Fruit fly (Drosophila melanogaster) whole organism, pupa: ENCODE data around the gene CG42869.

Experiments
- CG10348 ChIP-seq: fragments of 200-800 bp; sonication (Bioruptor generic); IDR thresholded peaks from 2 replicates; pipeline ENCODE4 v1.3.6; 2022; ENCODE audit warnings: missing biosample characterization, missing genetic modification characterization
- CG12605 ChIP-seq: fragments of 200-800 bp; sonication (Bioruptor generic); IDR thresholded peaks from 2 replicates; pipeline ENCODE4 v1.3.6; 2022; ENCODE audit warnings: missing biosample characterization, missing genetic modification characterization
- CG13204 ChIP-seq: fragments of 200-800 bp; sonication (Bioruptor generic); optimal IDR thresholded peaks from 2 replicates; lab custom pipeline; 2018; ENCODE audit warnings: missing biosample characterization, mild to moderate bottlenecking, missing genetic modification characterization, moderate library complexity
- CG14655 ChIP-seq: fragments of 200-800 bp; sonication (Bioruptor generic); optimal IDR thresholded peaks from 3 replicates; lab custom pipeline; 2017; ENCODE audit warnings: mild to moderate bottlenecking, missing biosample characterization, missing genetic modification reagents, missing genetic modification characterization
- CG15710 ChIP-seq: fragments of 200-800 bp; sonication (Bioruptor generic); optimal IDR thresholded peaks from 2 replicates; lab custom pipeline; 2018; ENCODE audit warnings: missing biosample characterization, mild to moderate bottlenecking, missing genetic modification characterization, moderate library complexity
- CG17806 ChIP-seq: fragments of 200-800 bp; sonication (Bioruptor generic); optimal IDR thresholded peaks from 2 replicates; lab custom pipeline; 2018; ENCODE audit warnings: missing biosample characterization, mild to moderate bottlenecking, missing genetic modification characterization, moderate library complexity
- CG32121 ChIP-seq: fragments of 200-800 bp; sonication (Bioruptor generic); IDR thresholded peaks from 2 replicates; pipeline ENCODE4 v1.3.6; 2022; ENCODE audit warnings: missing biosample characterization, missing genetic modification characterization
- CG34367 ChIP-seq: fragments of 200-800 bp; sonication (Bioruptor generic); optimal IDR thresholded peaks from 2 replicates; lab custom pipeline; 2018; ENCODE audit warnings: missing biosample characterization, mild to moderate bottlenecking, missing genetic modification characterization
- CG4496 ChIP-seq: fragments of 200-800 bp; sonication (Bioruptor generic); IDR thresholded peaks from 3 replicates; pipeline ENCODE4 v1.3.6; 2022; ENCODE audit warnings: missing biosample characterization, missing genetic modification characterization
- CG8159 ChIP-seq: fragments of 200-800 bp; sonication (Bioruptor generic); optimal IDR thresholded peaks from 3 replicates; lab custom pipeline; 2018; ENCODE audit warnings: missing biosample characterization, mild to moderate bottlenecking, missing genetic modification characterization, moderate library complexity
- CG8301 ChIP-seq: fragments of 200-800 bp; sonication (Bioruptor generic); optimal IDR thresholded peaks from 2 replicates; lab custom pipeline; 2018; ENCODE audit warnings: missing biosample characterization, mild to moderate bottlenecking, missing genetic modification characterization
- CG9948 ChIP-seq: fragments of 200-800 bp; sonication (Bioruptor generic); optimal IDR thresholded peaks from 2 replicates; lab custom pipeline; 2018; ENCODE audit warnings: missing biosample characterization, mild to moderate bottlenecking, missing genetic modification characterization, moderate library complexity
- D1 ChIP-seq: fragments of 200-800 bp; sonication (Bioruptor generic); optimal IDR thresholded peaks from 2 replicates; lab custom pipeline; 2018; ENCODE audit warnings: missing biosample characterization, mild to moderate bottlenecking, missing genetic modification characterization, moderate library complexity
- EcR ChIP-seq: fragments of 200-800 bp; sonication (Bioruptor generic); optimal IDR thresholded peaks from 3 replicates; lab custom pipeline; 2019; ENCODE audit warnings: missing biosample characterization, missing genetic modification characterization, mild to moderate bottlenecking, moderate library complexity, missing genetic modification reagents
- Ets98B ChIP-seq: fragments of 200-800 bp; sonication (Bioruptor generic); IDR thresholded peaks from 2 replicates; pipeline ENCODE4 v1.3.6; 2022; ENCODE audit warnings: missing biosample characterization, missing genetic modification characterization
- Pif1A ChIP-seq: fragments of 200-800 bp; sonication (Bioruptor generic); optimal IDR thresholded peaks from 3 replicates; lab custom pipeline; 2016; ENCODE audit warnings: missing biosample characterization, missing genetic modification characterization
- Pif1B ChIP-seq: fragments of 200-800 bp; sonication (Bioruptor generic); optimal IDR thresholded peaks from 3 replicates; lab custom pipeline; 2016; ENCODE audit warnings: missing biosample characterization, missing genetic modification characterization
- Snoo ChIP-seq: fragments of 200-800 bp; sonication (Bioruptor generic); optimal IDR thresholded peaks from 3 replicates; lab custom pipeline; 2017; ENCODE audit warnings: missing biosample characterization, mild to moderate bottlenecking, missing genetic modification characterization, inconsistent platforms
- fd96Ca ChIP-seq: fragments of 200-800 bp; sonication (Bioruptor generic); IDR thresholded peaks from 3 replicates; pipeline ENCODE4 v1.3.6; 2022; ENCODE audit warnings: missing biosample characterization, missing genetic modification characterization
- gl ChIP-seq: fragments of 200-800 bp; sonication (Bioruptor generic); optimal IDR thresholded peaks from 2 replicates; lab custom pipeline; 2018; ENCODE audit warnings: missing biosample characterization, mild to moderate bottlenecking, missing genetic modification characterization
- rn ChIP-seq: fragments of 200-800 bp; sonication (Bioruptor generic); IDR thresholded peaks from 2 replicates; pipeline ENCODE4 v1.3.6; 2022; ENCODE audit warnings: missing biosample characterization, missing genetic modification characterization

CG42869 gene

dm6 chr3R:21736749-21737148 is at the start of gene CG42869:
TSS of gene CG42869 (minus strand) at chr3R:21736849.
- TF ChIP-seq CG32121 (GFP tag; lab: Robert Waterston, UW) (no peak), EcR (no peak), CG13204 (no peak), rn (GFP tag; lab: Robert Waterston, UW) (no peak), CG4496 (GFP tag; lab: Robert Waterston, UW) (no peak), Ets98B (GFP tag; lab: Robert Waterston, UW) (no peak), gl (tag; lab: Kevin White, UChicago) (no peak), Pif1A (GFP tag; lab: Kevin White, UChicago) (no peak), D1 (tag; lab: Kevin White, UChicago) (no peak), CG10348 (GFP tag; lab: Robert Waterston, UW) (no peak), CG8301 (tag; lab: Kevin White, UChicago) (no peak), CG34367 (tag; lab: Kevin White, UChicago) (no peak), Snoo (tag; lab: Kevin White, UChicago) (no peak), Pif1B (no peak), CG8159 (tag; lab: Kevin White, UChicago) (no peak), CG15710 (tag; lab: Kevin White, UChicago) (no peak)

- TF ChIP-seq rn (GFP tag; lab: Robert Waterston, UW) (no peak), EcR (peak; percentile 93), Snoo (tag; lab: Kevin White, UChicago) (no peak), CG14655 (GFP tag; lab: Kevin White, UChicago) (no peak), D1 (tag; lab: Kevin White, UChicago) (no peak), CG4496 (GFP tag; lab: Robert Waterston, UW) (0 out of 3 replicates have a peak, but pooled peaks have one; percentile 16), CG32121 (GFP tag; lab: Robert Waterston, UW) (no peak), Ets98B (GFP tag; lab: Robert Waterston, UW) (no peak; the same call in 1 of the 2 replicates), CG10348 (GFP tag; lab: Robert Waterston, UW) (no peak), CG8301 (tag; lab: Kevin White, UChicago) (no peak), CG13204 (peak; percentile 20), CG34367 (tag; lab: Kevin White, UChicago) (no peak)
- TF ChIP-seq, all 21 proteins: peak for 3
Measured at dm6 chr3R:21782295-21782922, 45.8 kb upstream of the CG42869 start, which contains the start of gene tsl. TSS of gene tsl (minus strand) at chr3R:21782536.

dm6 chr3R:21781448-21781847 is 44.8 kb upstream of the CG42869 start:
- no peak for TF ChIP-seq CG10348 (GFP tag; lab: Robert Waterston, UW)
- TF ChIP-seq CG32121 (GFP tag; lab: Robert Waterston, UW) = peak; percentile 72
- peak; percentile 89 for TF ChIP-seq gl (tag; lab: Kevin White, UChicago)
- peak; percentile 71 for TF ChIP-seq CG12605 (GFP tag; lab: Robert Waterston, UW)
- TF ChIP-seq CG17806 (tag; lab: Kevin White, UChicago) = peak; percentile 95
- peak; percentile 65 for TF ChIP-seq EcR
- peak; percentile 92 for TF ChIP-seq CG14655 (GFP tag; lab: Kevin White, UChicago)
- TF ChIP-seq rn (GFP tag; lab: Robert Waterston, UW) = peak; percentile 69
- TF ChIP-seq CG4496 (GFP tag; lab: Robert Waterston, UW) = peak; percentile 82
- TF ChIP-seq fd96Ca (GFP tag; lab: Robert Waterston, UW) = peak; percentile 66; the same call in 2 of the 3 replicates
- TF ChIP-seq Ets98B (GFP tag; lab: Robert Waterston, UW) = peak; percentile 72
- peak; percentile 95 for TF ChIP-seq CG15710 (tag; lab: Kevin White, UChicago)
- peak; percentile 86 for TF ChIP-seq D1 (tag; lab: Kevin White, UChicago)
- peak; percentile 83 for TF ChIP-seq CG13204
- TF ChIP-seq Snoo (tag; lab: Kevin White, UChicago) = peak; percentile 92
- peak; percentile 90 for TF ChIP-seq CG34367 (tag; lab: Kevin White, UChicago)
- peak; percentile 93 for TF ChIP-seq Pif1A (GFP tag; lab: Kevin White, UChicago)
- peak; percentile 93 for TF ChIP-seq CG9948
- peak; percentile 87 for TF ChIP-seq CG8301 (tag; lab: Kevin White, UChicago)
- TF ChIP-seq Pif1B = peak; percentile 88
- peak; percentile 95 for TF ChIP-seq CG8159 (tag; lab: Kevin White, UChicago)

- TF ChIP-seq CG9948 (no peak), EcR (peak; percentile 76)
Measured at dm6 chr3R:21780086-21780485, 43.4 kb upstream of the CG42869 start.

dm6 chr3R:21777660-21778059 is 41.0 kb upstream of the CG42869 start, which contains the start of gene Polr1H:
TSS of gene Polr1H (minus strand) at chr3R:21777847.
- no peak for TF ChIP-seq CG8159 (tag; lab: Kevin White, UChicago)

dm6 chr3R:21775766-21776165 is 39.1 kb upstream of the CG42869 start, which contains the start of the genes GABA-B-R2 and CG6800:
TSS of gene GABA-B-R2 (minus strand) at chr3R:21775840.
TSS of gene CG6800 (plus strand) at chr3R:21776138.
- TF ChIP-seq CG12605 (GFP tag; lab: Robert Waterston, UW) (peak; percentile 84), fd96Ca (GFP tag; lab: Robert Waterston, UW) (no peak), CG9948 (no peak), CG32121 (GFP tag; lab: Robert Waterston, UW) (no peak), CG10348 (GFP tag; lab: Robert Waterston, UW) (no peak)
